Fruit fly (Drosophila melanogaster): ENCODE measurements around the gene CG17272.
A peak's percentile ranks its signal among the peaks of the same experiment; 100 is the strongest.

The CG17272 gene

dm6 chr3R:20830153-20830695, 6.2 kb upstream of the CG17272 start, which contains the start of gene Adss (continued):
- TF ChIP-seq Hr3 (GFP tag; optimal IDR thresholded peaks at IDR 0.05) (no peak), ewg (GFP tag; optimal IDR thresholded peaks at IDR 0.05) (peak; percentile 99), Mrtf (GFP tag; IDR thresholded peaks at IDR 0.05) (no peak; the same call in 2 of the 3 replicates), CG10209 (GFP tag; optimal IDR thresholded peaks at IDR 0.05) (no peak), NC2β (GFP tag; optimal IDR thresholded peaks at IDR 0.05) (peak; percentile 42), CG2116 (GFP tag; optimal IDR thresholded peaks at IDR 0.05) (no peak), aop (GFP tag; IDR thresholded peaks at IDR 0.05) (0 out of 2 replicates have a peak, but pooled peaks have one; percentile 51), tup (GFP tag; optimal IDR thresholded peaks at IDR 0.05) (peak; percentile 5), CG9797 (GFP tag; optimal IDR thresholded peaks at IDR 0.05) (peak; percentile 89), CG1603 (tag; optimal IDR thresholded peaks at IDR 0.05) (peak; percentile 43), sima (GFP tag; optimal IDR thresholded peaks at IDR 0.05) (no peak), CG11247 (GFP tag; IDR thresholded peaks at IDR 0.05) (peak; percentile 30; the same call in 1 of the 2 replicates), CG7963 (GFP tag; IDR thresholded peaks at IDR 0.05; ENCODE audit: partially characterized antibody) (0 out of 3 replicates have a peak, but pooled peaks have one; percentile 30), CG18764 (GFP tag; optimal IDR thresholded peaks at IDR 0.05) (no peak), shn (GFP tag; optimal IDR thresholded peaks at IDR 0.05) (peak; percentile 39), CG34224 (GFP tag; IDR thresholded peaks at IDR 0.05; ENCODE audit: partially characterized antibody) (no peak; the same call in 1 of the 3 replicates), CG7271 (tag; optimal IDR thresholded peaks at IDR 0.05) (no peak), chn (GFP tag; optimal IDR thresholded peaks at IDR 0.05) (peak; percentile 35), CG1529 (GFP tag; optimal IDR thresholded peaks at IDR 0.05) (no peak), lbe (GFP tag; optimal IDR thresholded peaks at IDR 0.05) (no peak), Hr78 (GFP tag; optimal IDR thresholded peaks at IDR 0.05) (no peak), sc (optimal IDR thresholded peaks at IDR 0.05) (no peak), sc (GFP tag; optimal IDR thresholded peaks at IDR 0.05) (peak; percentile 15), CG42726 (GFP tag; IDR thresholded peaks at IDR 0.05; ENCODE audit: partially characterized antibody) (peak; percentile 79), Dip2 (GFP tag; IDR thresholded peaks at IDR 0.05) (no peak), CG16779 (GFP tag; IDR thresholded peaks at IDR 0.05) (0 out of 2 replicates have a peak, but pooled peaks have one; percentile 56), sens-2 (GFP tag; IDR thresholded peaks at IDR 0.05) (no peak), az2 (GFP tag; optimal IDR thresholded peaks at IDR 0.05) (no peak), dm (GFP tag; optimal IDR thresholded peaks at IDR 0.05) (peak; percentile 75), CG13624 (GFP tag; optimal IDR thresholded peaks at IDR 0.05) (peak; percentile 35), Doc2 (GFP tag; IDR thresholded peaks at IDR 0.05) (no peak), Abd-B (GFP tag; optimal IDR thresholded peaks at IDR 0.05) (peak; percentile 47), CG7786 (GFP tag; optimal IDR thresholded peaks at IDR 0.05) (peak; percentile 45), dysf (GFP tag; IDR thresholded peaks at IDR 0.05) (no peak), CG10274 (GFP tag; optimal IDR thresholded peaks at IDR 0.05) (no peak), wor (GFP tag; IDR thresholded peaks at IDR 0.05) (no peak), CG8944 (GFP tag; optimal IDR thresholded peaks at IDR 0.05) (no peak), ash1 (GFP tag; optimal IDR thresholded peaks at IDR 0.05) (peak; percentile 44), CG31365 (tag; optimal IDR thresholded peaks at IDR 0.05) (no peak), chm (GFP tag; IDR thresholded peaks at IDR 0.05) (no peak), CG7928 (GFP tag; optimal IDR thresholded peaks at IDR 0.05) (no peak), ci (GFP tag; IDR thresholded peaks at IDR 0.05) (peak; percentile 74; the same call in 2 of the 3 replicates), pb (GFP tag; optimal IDR thresholded peaks at IDR 0.05) (peak; percentile 1), CG1024 (GFP tag; IDR thresholded peaks at IDR 0.05) (peak; percentile 44; the same call in 1 of the 2 replicates), CG18619 (GFP tag; optimal IDR thresholded peaks at IDR 0.05) (no peak), H15 (GFP tag; IDR thresholded peaks at IDR 0.05) (no peak), HLH4C (GFP tag; IDR thresholded peaks at IDR 0.05; ENCODE audit: partially characterized antibody) (peak; percentile 23; the same call in 2 of the 3 replicates), sim (GFP tag; IDR thresholded peaks at IDR 0.05) (0 out of 2 replicates have a peak, but pooled peaks have one; percentile 14), emc (GFP tag; optimal IDR thresholded peaks at IDR 0.05) (peak; percentile 2), Doc3 (GFP tag; IDR thresholded peaks at IDR 0.05; ENCODE audit: partially characterized antibody) (no peak)
